Worm (Caenorhabditis elegans) whole organism, young adult: ENCODE results near the gene F14D7.18.
"Not testable (repeated sequence)": the region's sequence is repeated elsewhere in the genome, so short reads cannot be mapped to it uniquely, and the experiment has no call there.

ENCODE experiments used
- him-1 ChIP-seq: sonication (generic microtip); optimal IDR thresholded peaks from 2 replicates; lab custom pipeline; 2016; ENCODE audit warnings: missing genotype, missing genetic modification reagents, missing genetic modification characterization, missing compliant biosample characterization
- hmg-20 ChIP-seq: fragments of 200-800 bp; sonication (Bioruptor generic); IDR thresholded peaks from 2 replicates; pipeline ENCODE4 v1.3.6; 2022; ENCODE audit warnings: missing genetic modification reagents, missing genetic modification characterization, missing compliant biosample characterization
- hsf-1 ChIP-seq: fragments of 200-800 bp; sonication (Bioruptor generic); IDR thresholded peaks from 2 replicates; pipeline ENCODE4 v1.3.6; 2022; ENCODE audit warnings: missing genetic modification reagents, missing genetic modification characterization, missing compliant biosample characterization
- let-607 ChIP-seq, 2 experiments: fragments of 200-800 bp in 1 of 2; sonication (Bioruptor generic) in 1 of 2; sonication (generic microtip) in 1 of 2; optimal IDR thresholded peaks; 2 replicates each; lab custom pipeline; 2016 to 2018; ENCODE audit warnings: mild to moderate bottlenecking in 2 of 2, missing compliant biosample characterization in 2 of 2, missing genetic modification characterization in 2 of 2, moderate library complexity in 2 of 2, missing genotype in 1 of 2
- unc-62 ChIP-seq: fragments of 150-350 bp; optimal IDR thresholded peaks from 2 replicates; lab custom pipeline; 2014; ENCODE audit warnings: missing biosample characterization, missing genetic modification reagents, missing genetic modification characterization

ce11 chrV:14277456-14277855 is 13.1 kb downstream of the F14D7.18 start:
- TF ChIP-seq him-1 (tag; lab: Kevin White, UChicago) (peak; percentile 87), hsf-1 (GFP tag; lab: Robert Waterston, UW) (0 out of 2 replicates have a peak, but pooled peaks have one; percentile 23)
- TF ChIP-seq unc-62 (GFP tag; lab: Kevin White, UChicago); hmg-20; let-607 (tag; optimal IDR thresholded peaks at IDR 0.05; lab: Kevin White, UChicago): not testable (repeated sequence)
